Worm (Caenorhabditis elegans) whole organism, mixed stage, embryonic: ENCODE results near the gene lin-13.

Source experiments
- M03D4.4 ChIP-seq: sonication (generic microtip); optimal IDR thresholded peaks from 2 replicates; lab custom pipeline; 2017; ENCODE audit warnings: mild to moderate bottlenecking, missing genetic modification characterization, missing compliant biosample characterization
- bed-3 ChIP-seq: fragments of 200-800 bp; sonication (Bioruptor generic); optimal IDR thresholded peaks from 3 replicates; lab custom pipeline; 2018; ENCODE audit warnings: mild to moderate bottlenecking, missing genetic modification characterization, moderate library complexity, missing compliant biosample characterization
- blmp-1 ChIP-seq: fragments of 150-350 bp; optimal IDR thresholded peaks from 2 replicates; lab custom pipeline; 2014; ENCODE audit warnings: missing biosample characterization, missing genetic modification characterization
- ceh-43 ChIP-seq: fragments of 200-800 bp; sonication (Bioruptor generic); optimal IDR thresholded peaks from 2 replicates; lab custom pipeline; 2018; ENCODE audit warnings: mild to moderate bottlenecking, missing genetic modification characterization, moderate library complexity, missing compliant biosample characterization
- ceh-83 ChIP-seq: fragments of 200-800 bp; sonication (Bioruptor generic); optimal IDR thresholded peaks from 2 replicates; lab custom pipeline; 2018; ENCODE audit warnings: mild to moderate bottlenecking, missing genetic modification characterization, missing compliant biosample characterization
- cnd-1 ChIP-seq: fragments of 200-800 bp; sonication (Bioruptor generic); optimal IDR thresholded peaks from 2 replicates; lab custom pipeline; 2018; ENCODE audit warnings: mild to moderate bottlenecking, missing genetic modification characterization, missing compliant biosample characterization
- drap-1 ChIP-seq: fragments of 200-800 bp; sonication (Bioruptor generic); optimal IDR thresholded peaks from 3 replicates; lab custom pipeline; 2018; ENCODE audit warnings: mild to moderate bottlenecking, missing genetic modification characterization, missing compliant biosample characterization
- elt-1 ChIP-seq: sonication (generic microtip); optimal IDR thresholded peaks from 2 replicates; lab custom pipeline; 2017; ENCODE audit warnings: missing genetic modification characterization, mild to moderate bottlenecking, missing compliant biosample characterization, antibody characterized with exemption, moderate library complexity, borderline replicate concordance; ENCODE audit not compliant: insufficient read depth
- elt-3 ChIP-seq: fragments of 150-350 bp; optimal IDR thresholded peaks from 2 replicates; lab custom pipeline; 2014; ENCODE audit warnings: missing biosample characterization, missing genetic modification characterization
- ham-2 ChIP-seq: fragments of 200-800 bp; sonication (Bioruptor generic); optimal IDR thresholded peaks from 2 replicates; lab custom pipeline; 2018; ENCODE audit warnings: mild to moderate bottlenecking, missing genetic modification characterization, missing compliant biosample characterization
- lin-32 ChIP-seq: fragments of 200-800 bp; sonication (Bioruptor generic); optimal IDR thresholded peaks from 2 replicates; lab custom pipeline; 2018; ENCODE audit warnings: mild to moderate bottlenecking, missing genetic modification characterization, missing compliant biosample characterization
- lsy-2 ChIP-seq: fragments of 150-350 bp; optimal IDR thresholded peaks from 2 replicates; lab custom pipeline; 2014; ENCODE audit warnings: missing biosample characterization, missing genetic modification characterization
- mab-5 ChIP-seq: fragments of 150-350 bp; optimal IDR thresholded peaks from 2 replicates; lab custom pipeline; 2014; ENCODE audit warnings: missing biosample characterization, missing genetic modification characterization
- mep-1 ChIP-seq: fragments of 150-350 bp; optimal IDR thresholded peaks from 2 replicates; lab custom pipeline; 2017; ENCODE audit warnings: missing biosample characterization, missing genetic modification reagents, missing genetic modification characterization, inconsistent platforms
- mls-2 ChIP-seq: sonication (generic microtip); optimal IDR thresholded peaks from 2 replicates; lab custom pipeline; 2016; ENCODE audit warnings: mild to moderate bottlenecking, missing genetic modification characterization, moderate library complexity, missing compliant biosample characterization
- nhr-12 ChIP-seq: fragments of 150-350 bp; optimal IDR thresholded peaks from 2 replicates; lab custom pipeline; 2014; ENCODE audit warnings: missing biosample characterization, missing genetic modification characterization
- nhr-2 ChIP-seq: fragments of 150-350 bp; optimal IDR thresholded peaks from 2 replicates; lab custom pipeline; 2014; ENCODE audit warnings: missing biosample characterization, missing genetic modification characterization
- nhr-237 ChIP-seq: fragments of 150-350 bp; optimal IDR thresholded peaks from 2 replicates; lab custom pipeline; 2014; ENCODE audit warnings: missing biosample characterization, missing genetic modification characterization
- nhr-28 ChIP-seq: fragments of 150-350 bp; optimal IDR thresholded peaks from 2 replicates; lab custom pipeline; 2014; ENCODE audit warnings: missing biosample characterization, missing genetic modification characterization
- nhr-76 ChIP-seq: sonication (generic microtip); optimal IDR thresholded peaks from 2 replicates; lab custom pipeline; 2017; ENCODE audit warnings: missing biosample characterization, missing genetic modification characterization
- pha-4 ChIP-seq: fragments of 150-350 bp; optimal IDR thresholded peaks from 2 replicates; lab custom pipeline; 2018; ENCODE audit warnings: missing biosample characterization, missing genetic modification reagents, missing genetic modification characterization
- sem-2 ChIP-seq: fragments of 200-800 bp; sonication (Bioruptor generic); optimal IDR thresholded peaks from 2 replicates; lab custom pipeline; 2018; ENCODE audit warnings: mild to moderate bottlenecking, missing genetic modification characterization, missing compliant biosample characterization
- sptf-1 ChIP-seq: sonication (generic microtip); optimal IDR thresholded peaks from 2 replicates; lab custom pipeline; 2017; ENCODE audit warnings: mild to moderate bottlenecking, missing genetic modification characterization, moderate library complexity, missing compliant biosample characterization
- tbx-8 ChIP-seq: fragments of 200-800 bp; sonication (Bioruptor generic); optimal IDR thresholded peaks from 2 replicates; lab custom pipeline; 2018; ENCODE audit warnings: mild to moderate bottlenecking, missing genetic modification characterization, moderate library complexity, missing compliant biosample characterization
- unc-120 ChIP-seq: sonication (generic microtip); optimal IDR thresholded peaks from 2 replicates; lab custom pipeline; 2017; ENCODE audit warnings: missing genetic modification characterization, missing compliant biosample characterization; ENCODE audit not compliant: poor library complexity, severe bottlenecking
- unc-39 ChIP-seq: fragments of 150-350 bp; optimal IDR thresholded peaks from 2 replicates; lab custom pipeline; 2014; ENCODE audit warnings: missing biosample characterization, missing genetic modification characterization
- unc-62 ChIP-seq: fragments of 150-350 bp; optimal IDR thresholded peaks from 2 replicates; lab custom pipeline; 2014; ENCODE audit warnings: missing biosample characterization, missing genetic modification reagents, missing genetic modification characterization
- zip-8 ChIP-seq: fragments of 150-350 bp; optimal IDR thresholded peaks from 2 replicates; lab custom pipeline; 2014; ENCODE audit warnings: missing biosample characterization, missing genetic modification characterization
- ztf-11 ChIP-seq: fragments of 150-350 bp; optimal IDR thresholded peaks from 2 replicates; lab custom pipeline; 2014; ENCODE audit warnings: missing biosample characterization, missing genetic modification characterization

The lin-13 gene

ce11 chrIII:7692287-7692686 is 17.0 kb downstream of the lin-13 start:
- TF ChIP-seq unc-120 (tag; lab: Kevin White, UChicago) (no peak), drap-1 (GFP tag; lab: Kevin White, UChicago) (no peak), unc-39 (no peak), sptf-1 (tag; lab: Kevin White, UChicago) (no peak), ham-2 (GFP tag; lab: Kevin White, UChicago) (no peak), mab-5 (tag; lab: Kevin White, UChicago) (no peak), pha-4 (tag; lab: Kevin White, UChicago) (no peak), elt-3 (tag; lab: Kevin White, UChicago) (no peak)

DNA sequence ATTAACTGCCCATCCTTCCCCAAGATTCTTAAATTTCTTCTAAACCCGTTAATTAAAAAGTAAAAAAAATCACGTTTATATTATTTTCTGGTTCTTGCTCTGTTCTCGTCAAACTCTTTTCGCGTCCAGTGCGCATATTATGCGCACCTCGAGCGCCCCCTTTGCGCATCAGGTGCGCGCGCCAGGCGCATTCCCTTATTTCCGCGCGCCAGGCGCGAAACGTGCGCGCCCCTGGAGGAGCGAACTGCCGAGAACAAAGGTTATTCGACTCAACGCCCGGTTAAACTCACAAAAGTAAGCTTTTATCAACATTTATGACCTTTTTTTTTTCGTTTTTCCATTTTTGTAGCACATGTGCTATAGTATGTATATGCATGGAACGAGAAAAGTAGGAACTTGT is 36.9 kb downstream of the lin-13 start:
- TF ChIP-seq nhr-237 (tag; lab: Kevin White, UChicago) (no peak), nhr-2 (tag; lab: Kevin White, UChicago) (no peak), sem-2 (GFP tag; lab: Kevin White, UChicago) (no peak), lsy-2 (tag; lab: Kevin White, UChicago) (no peak), drap-1 (GFP tag; lab: Kevin White, UChicago) (no peak), ceh-83 (GFP tag; lab: Kevin White, UChicago) (no peak), cnd-1 (tag; lab: Kevin White, UChicago) (no peak), M03D4.4 (tag; lab: Kevin White, UChicago) (no peak), ham-2 (GFP tag; lab: Kevin White, UChicago) (no peak)

DNA sequence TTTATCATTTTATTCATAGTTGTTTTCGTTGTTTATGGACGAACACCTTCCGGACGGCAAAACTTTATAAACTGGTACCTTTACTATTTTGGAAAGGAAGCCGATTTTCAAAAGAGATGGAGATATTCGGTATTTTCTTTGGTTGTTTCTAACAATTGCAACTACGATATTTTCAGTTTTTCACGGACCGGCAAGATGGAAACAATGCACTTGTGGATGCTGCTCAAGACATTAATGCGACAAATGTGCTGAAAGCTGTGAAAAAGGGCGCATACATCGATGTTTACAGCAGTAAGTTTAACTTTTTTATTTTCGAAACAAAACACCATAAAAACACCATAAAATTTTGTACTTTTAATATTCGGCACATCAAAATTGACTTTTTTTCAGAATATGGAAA is 43.4 kb downstream of the lin-13 start:
- TF ChIP-seq unc-39 (no peak), mls-2 (no peak), ztf-11 (tag; lab: Kevin White, UChicago) (no peak), M03D4.4 (tag; lab: Kevin White, UChicago) (no peak), sem-2 (GFP tag; lab: Kevin White, UChicago) (no peak), mab-5 (tag; lab: Kevin White, UChicago) (no peak), mep-1 (tag; lab: Kevin White, UChicago) (no peak), lin-32 (GFP tag; lab: Kevin White, UChicago) (no peak), ceh-43 (no peak), nhr-2 (tag; lab: Kevin White, UChicago) (no peak), bed-3 (GFP tag; lab: Kevin White, UChicago) (no peak), nhr-76 (tag; lab: Kevin White, UChicago) (no peak), unc-120 (tag; lab: Kevin White, UChicago) (no peak)

ce11 chrIII:7661978-7662377 is 47.3 kb downstream of the lin-13 start, which contains the start of gene lido-18:
Gene lido-18 (plus strand): TSS chrIII:7662278.
- TF ChIP-seq elt-3 (tag; lab: Kevin White, UChicago), result no peak
- TF ChIP-seq M03D4.4 (tag; lab: Kevin White, UChicago), result no peak
- no peak for TF ChIP-seq drap-1 (GFP tag; lab: Kevin White, UChicago)
- no peak for TF ChIP-seq zip-8 (tag; lab: Kevin White, UChicago)
- TF ChIP-seq blmp-1 (tag; lab: Kevin White, UChicago), result no peak
- no peak for TF ChIP-seq lsy-2 (tag; lab: Kevin White, UChicago)
- TF ChIP-seq nhr-12 (tag; lab: Kevin White, UChicago), result no peak
- no peak for TF ChIP-seq tbx-8
- no peak for TF ChIP-seq cnd-1 (tag; lab: Kevin White, UChicago)
- no peak for TF ChIP-seq nhr-28 (tag; lab: Kevin White, UChicago)

DNA sequence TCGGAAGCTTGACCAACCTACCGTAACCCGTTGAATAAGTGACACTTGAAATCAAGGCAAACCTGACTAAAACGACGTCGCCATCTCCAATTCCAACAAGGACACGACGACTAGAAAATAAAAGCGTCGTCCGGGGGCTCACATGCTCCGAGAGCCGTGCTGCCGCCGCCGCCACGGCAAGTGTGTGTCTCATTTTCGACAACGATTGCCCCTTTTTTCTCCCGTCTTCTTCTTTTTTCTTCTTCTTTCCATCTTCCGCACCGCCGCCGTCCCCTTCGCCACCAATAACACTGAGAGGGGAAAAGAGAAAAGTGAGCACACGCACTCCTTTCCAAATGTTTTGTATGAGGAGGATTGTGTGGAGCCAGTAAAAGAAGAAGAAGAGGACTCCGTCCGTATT is 48.1 kb downstream of the lin-13 start:
- no peak for TF ChIP-seq nhr-2 (tag; lab: Kevin White, UChicago)
- TF ChIP-seq nhr-76 (tag; lab: Kevin White, UChicago), result no peak
- TF ChIP-seq unc-39, result no peak
- TF ChIP-seq elt-1 (tag; lab: Kevin White, UChicago), result no peak
- TF ChIP-seq unc-120 (tag; lab: Kevin White, UChicago), result no peak
- TF ChIP-seq mep-1 (tag; lab: Kevin White, UChicago), result no peak
- no peak for TF ChIP-seq mls-2
- no peak for TF ChIP-seq lin-32 (GFP tag; lab: Kevin White, UChicago)
- TF ChIP-seq unc-62 (GFP tag; lab: Kevin White, UChicago), result no peak
- TF ChIP-seq lsy-2 (tag; lab: Kevin White, UChicago), result no peak
